Worm (Caenorhabditis elegans): ENCODE data around the gene W06D11.5.

The W06D11.5 gene

ce11 chrX:12323439-12323838 is 23.5 kb downstream of the W06D11.5 start, which contains the start of gene srd-40:
Gene srd-40 (plus strand): TSS chrX:12323739.
- TF ChIP-seq ztf-11 (tag; optimal IDR thresholded peaks at IDR 0.05), result no peak
- no peak for TF ChIP-seq hlh-1 (tag; optimal IDR thresholded peaks at IDR 0.05)
- no peak for TF ChIP-seq mls-2 (tag; optimal IDR thresholded peaks at IDR 0.05)
- no peak for TF ChIP-seq nhr-237 (tag; optimal IDR thresholded peaks at IDR 0.05)
- no peak for TF ChIP-seq pha-4 (tag; optimal IDR thresholded peaks at IDR 0.05)
- no peak for TF ChIP-seq elt-1 (tag; optimal IDR thresholded peaks at IDR 0.05; ENCODE audit: borderline replicate concordance, insufficient read depth)
- no peak for TF ChIP-seq sem-2 (GFP tag; optimal IDR thresholded peaks at IDR 0.05)
- TF ChIP-seq zip-8 (tag; optimal IDR thresholded peaks at IDR 0.05), result no peak
- no peak for TF ChIP-seq bed-3 (GFP tag; optimal IDR thresholded peaks at IDR 0.05)
- TF ChIP-seq cnd-1 (tag; optimal IDR thresholded peaks at IDR 0.05), result no peak
- TF ChIP-seq nhr-76 (tag; optimal IDR thresholded peaks at IDR 0.05), result no peak
- TF ChIP-seq unc-62 (GFP tag; optimal IDR thresholded peaks at IDR 0.05), result no peak
- TF ChIP-seq nhr-2 (tag; optimal IDR thresholded peaks at IDR 0.05), result no peak
- TF ChIP-seq ham-2 (GFP tag; optimal IDR thresholded peaks at IDR 0.05), result no peak
- TF ChIP-seq unc-39 (tag; optimal IDR thresholded peaks at IDR 0.05), result no peak

ce11 chrX:12326424-12326823 is 26.5 kb downstream of the W06D11.5 start, which contains the start of gene srd-41:
Gene srd-41 (plus strand): TSS chrX:12326724.
- no peak for TF ChIP-seq lsy-2 (tag; optimal IDR thresholded peaks at IDR 0.05)
- no peak for TF ChIP-seq ztf-11 (tag; optimal IDR thresholded peaks at IDR 0.05)
- no peak for TF ChIP-seq unc-120 (tag; optimal IDR thresholded peaks at IDR 0.05; ENCODE audit: poor library complexity, severe bottlenecking)
- no peak for TF ChIP-seq hlh-1 (tag; optimal IDR thresholded peaks at IDR 0.05)
- no peak for TF ChIP-seq cnd-1 (tag; optimal IDR thresholded peaks at IDR 0.05)
- no peak for TF ChIP-seq lin-13 (tag; optimal IDR thresholded peaks at IDR 0.05)
- TF ChIP-seq ham-2 (GFP tag; optimal IDR thresholded peaks at IDR 0.05), result no peak
- TF ChIP-seq ces-1 (GFP tag; optimal IDR thresholded peaks at IDR 0.05), result no peak

ce11 chrX:12328676-12329075 is 28.7 kb downstream of the W06D11.5 start, which contains the start of gene srd-45:
Gene srd-45 (plus strand): TSS chrX:12328976.
- no peak for TF ChIP-seq zip-8 (tag; optimal IDR thresholded peaks at IDR 0.05)
- no peak for TF ChIP-seq unc-39 (tag; optimal IDR thresholded peaks at IDR 0.05)
- TF ChIP-seq hlh-1 (tag; optimal IDR thresholded peaks at IDR 0.05), result no peak
- no peak for TF ChIP-seq nhr-76 (tag; optimal IDR thresholded peaks at IDR 0.05)
- TF ChIP-seq ces-1 (GFP tag; optimal IDR thresholded peaks at IDR 0.05), result no peak
- no peak for TF ChIP-seq ham-2 (GFP tag; optimal IDR thresholded peaks at IDR 0.05)
- TF ChIP-seq nhr-237 (tag; optimal IDR thresholded peaks at IDR 0.05), result no peak
- no peak for TF ChIP-seq lsy-2 (tag; optimal IDR thresholded peaks at IDR 0.05)
- no peak for TF ChIP-seq mls-2 (tag; optimal IDR thresholded peaks at IDR 0.05)
- no peak for TF ChIP-seq ceh-39 (tag; optimal IDR thresholded peaks at IDR 0.05)
- no peak for TF ChIP-seq nhr-28 (tag; optimal IDR thresholded peaks at IDR 0.05)
- no peak for TF ChIP-seq sptf-1 (tag; optimal IDR thresholded peaks at IDR 0.05)
- TF ChIP-seq sem-2 (GFP tag; optimal IDR thresholded peaks at IDR 0.05), result no peak
- TF ChIP-seq unc-120 (tag; optimal IDR thresholded peaks at IDR 0.05; ENCODE audit: poor library complexity, severe bottlenecking), result no peak
- no peak for TF ChIP-seq tbx-8 (GFP tag; optimal IDR thresholded peaks at IDR 0.05)
- no peak for TF ChIP-seq ceh-43 (GFP tag; optimal IDR thresholded peaks at IDR 0.05)

ce11 chrX:12331795-12332194 is 31.9 kb downstream of the W06D11.5 start, which contains the start of gene srd-46:
Gene srd-46 (plus strand): TSS chrX:12332095.
- TF ChIP-seq nhr-76 (tag; optimal IDR thresholded peaks at IDR 0.05), result no peak
- TF ChIP-seq unc-39 (tag; optimal IDR thresholded peaks at IDR 0.05), result no peak
- TF ChIP-seq cnd-1 (tag; optimal IDR thresholded peaks at IDR 0.05), result no peak
- TF ChIP-seq zip-8 (tag; optimal IDR thresholded peaks at IDR 0.05), result no peak
- TF ChIP-seq ces-1 (GFP tag; optimal IDR thresholded peaks at IDR 0.05), result no peak

- TF ChIP-seq elt-3 (tag; optimal IDR thresholded peaks at IDR 0.05) (no peak), ham-2 (GFP tag; optimal IDR thresholded peaks at IDR 0.05) (no peak), mep-1 (tag; optimal IDR thresholded peaks at IDR 0.05) (no peak), nhr-237 (tag; optimal IDR thresholded peaks at IDR 0.05) (no peak), unc-39 (tag; optimal IDR thresholded peaks at IDR 0.05) (no peak), ztf-11 (tag; optimal IDR thresholded peaks at IDR 0.05) (no peak), snpc-4 (tag; optimal IDR thresholded peaks at IDR 0.05) (no peak), hlh-1 (tag; optimal IDR thresholded peaks at IDR 0.05) (no peak), ceh-83 (GFP tag; optimal IDR thresholded peaks at IDR 0.05) (no peak), nhr-12 (tag; optimal IDR thresholded peaks at IDR 0.05) (no peak), ceh-39 (tag; optimal IDR thresholded peaks at IDR 0.05) (no peak)
These were observed 33.5 kb downstream of the W06D11.5 start, which contains the start of gene srd-47 for ce11 chrX:12333479-12333878. Gene srd-47 (plus strand): TSS chrX:12333642.

All from whole organism, mixed stage, embryonic.